Worm (Caenorhabditis elegans): ENCODE results near the gene C33F10.12.

DNA sequence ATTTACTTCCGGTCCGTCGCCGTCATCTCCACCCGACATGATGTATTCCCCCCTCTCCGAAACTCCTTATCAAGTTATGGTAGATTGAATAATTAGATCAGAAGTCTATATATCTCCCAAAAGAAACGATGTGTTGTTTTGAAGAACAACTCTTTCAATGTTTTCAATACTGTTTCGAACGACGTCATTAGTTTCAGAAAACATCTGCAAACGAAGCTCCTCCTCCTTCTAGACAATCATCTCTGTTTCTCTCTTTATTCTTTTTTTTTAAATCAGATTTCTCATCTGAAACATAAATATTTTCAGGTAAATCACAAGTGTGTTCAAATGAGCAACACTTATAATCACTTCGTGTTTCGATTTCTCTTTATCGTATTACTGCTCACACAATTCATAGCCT, 12.3 kb upstream of the C33F10.12 start, which contains the start of gene T23B7.3:
- TF ChIP-seq pha-4 (tag; optimal IDR thresholded peaks at IDR 0.05) = no peak
- TF ChIP-seq hlh-6 (tag; optimal IDR thresholded peaks at IDR 0.05) = no peak
- no peak for TF ChIP-seq fkh-10 (GFP tag; optimal IDR thresholded peaks at IDR 0.05)
- TF ChIP-seq pqm-1 (tag; optimal IDR thresholded peaks at IDR 0.05) = no peak
- no peak for TF ChIP-seq madf-2 (tag; optimal IDR thresholded peaks at IDR 0.05)
- TF ChIP-seq hlh-13 (GFP tag; optimal IDR thresholded peaks at IDR 0.05) = no peak
